Fruit fly (Drosophila melanogaster) whole organism, embryonic: ENCODE data around the gene AstC-R1.

Experiments used
- Antp ChIP-seq: fragments of 200-800 bp; sonication (Bioruptor generic); optimal IDR thresholded peaks from 3 replicates; lab custom pipeline; 2016; ENCODE audit warnings: missing biosample characterization, missing genetic modification characterization
- Asciz ChIP-seq: fragments of 200-800 bp; sonication (Bioruptor generic); optimal IDR thresholded peaks from 2 replicates; lab custom pipeline; 2017; ENCODE audit warnings: missing biosample characterization, mild to moderate bottlenecking, missing genetic modification characterization, missing genetic modification reagents
- Bdp1 ChIP-seq: fragments of 200-800 bp; sonication (Bioruptor generic); optimal IDR thresholded peaks from 3 replicates; lab custom pipeline; 2016; ENCODE audit warnings: missing biosample characterization, missing genetic modification characterization
- CG11696 ChIP-seq: fragments of 200-800 bp; sonication (Bioruptor generic); IDR thresholded peaks from 2 replicates; pipeline ENCODE4 v1.3.6; 2022; ENCODE audit warnings: missing biosample characterization, missing genetic modification characterization
- CG13287 ChIP-seq: fragments of 200-800 bp; sonication (Bioruptor generic); IDR thresholded peaks from 2 replicates; pipeline ENCODE4 v1.3.6; 2022; ENCODE audit warnings: missing biosample characterization, missing genetic modification characterization; ENCODE audit not compliant: partially characterized antibody
- CG15696 ChIP-seq: fragments of 200-800 bp; sonication (Bioruptor generic); optimal IDR thresholded peaks from 2 replicates; lab custom pipeline; 2019; ENCODE audit warnings: missing biosample characterization, mild to moderate bottlenecking, missing genetic modification characterization, moderate library complexity
- CG17568 ChIP-seq: fragments of 200-800 bp; sonication (Bioruptor generic); optimal IDR thresholded peaks from 2 replicates; lab custom pipeline; 2018; ENCODE audit warnings: missing biosample characterization, mild to moderate bottlenecking, missing genetic modification characterization, moderate library complexity
- CG17802 ChIP-seq: fragments of 200-800 bp; sonication (Bioruptor generic); optimal IDR thresholded peaks from 2 replicates; lab custom pipeline; 2018; ENCODE audit warnings: missing biosample characterization, mild to moderate bottlenecking, missing genetic modification characterization, moderate library complexity
- CG1792 ChIP-seq: fragments of 200-800 bp; sonication (Bioruptor generic); optimal IDR thresholded peaks from 2 replicates; lab custom pipeline; 2016; ENCODE audit warnings: missing biosample characterization, missing genetic modification characterization
- CG30403 ChIP-seq: fragments of 200-800 bp; sonication (Bioruptor generic); optimal IDR thresholded peaks from 3 replicates; lab custom pipeline; 2016; ENCODE audit warnings: missing biosample characterization, missing genetic modification characterization
- CG3726 ChIP-seq: fragments of 200-800 bp; sonication (Bioruptor generic); IDR thresholded peaks from 3 replicates; pipeline ENCODE4, ENCODE4 v1.3.6; 2022; ENCODE audit warnings: missing biosample characterization, missing genetic modification characterization
- CG3838 ChIP-seq: fragments of 200-800 bp; sonication (Bioruptor generic); optimal IDR thresholded peaks from 3 replicates; lab custom pipeline; 2016; ENCODE audit warnings: missing biosample characterization, missing genetic modification characterization
- CG6175 ChIP-seq: fragments of 200-800 bp; sonication (Bioruptor generic); IDR thresholded peaks from 3 replicates; pipeline ENCODE4 v1.3.6; 2022; ENCODE audit warnings: missing biosample characterization, missing genetic modification characterization
- CG6689 ChIP-seq: fragments of 200-800 bp; sonication (Bioruptor generic); IDR thresholded peaks from 2 replicates; pipeline ENCODE4 v1.3.6; 2022; ENCODE audit warnings: missing biosample characterization, missing genetic modification characterization
- CG7786 ChIP-seq: fragments of 200-800 bp; sonication (Bioruptor generic); optimal IDR thresholded peaks from 2 replicates; lab custom pipeline; 2016; ENCODE audit warnings: missing biosample characterization, missing genetic modification characterization
- CG8281 ChIP-seq: fragments of 200-800 bp; sonication (Bioruptor generic); optimal IDR thresholded peaks from 2 replicates; lab custom pipeline; 2018; ENCODE audit warnings: missing biosample characterization, mild to moderate bottlenecking, missing genetic modification characterization, moderate library complexity
- CG8765 ChIP-seq: fragments of 200-800 bp; sonication (Bioruptor generic); IDR thresholded peaks from 2 replicates; pipeline ENCODE4 v1.3.6; 2022; ENCODE audit warnings: missing biosample characterization, missing genetic modification characterization
- CoRest ChIP-seq: fragments of 200-800 bp; sonication (Bioruptor generic); optimal IDR thresholded peaks from 3 replicates; lab custom pipeline; 2018; ENCODE audit warnings: missing biosample characterization, mild to moderate bottlenecking, missing genetic modification characterization, moderate library complexity
- Dip3 ChIP-seq: fragments of 200-800 bp; sonication (Bioruptor generic); optimal IDR thresholded peaks from 3 replicates; lab custom pipeline; 2016; ENCODE audit warnings: missing biosample characterization, missing genetic modification characterization
- Ets97D ChIP-seq: fragments of 200-800 bp; sonication (Bioruptor generic); optimal IDR thresholded peaks from 3 replicates; lab custom pipeline; 2016; ENCODE audit warnings: missing biosample characterization, missing genetic modification characterization
- HmgZ ChIP-seq: fragments of 200-800 bp; sonication (Bioruptor generic); optimal IDR thresholded peaks from 2 replicates; lab custom pipeline; 2018; ENCODE audit warnings: missing biosample characterization, mild to moderate bottlenecking, missing genetic modification characterization
- Hr3 ChIP-seq: fragments of 200-800 bp; sonication (Bioruptor generic); optimal IDR thresholded peaks from 3 replicates; lab custom pipeline; 2016; ENCODE audit warnings: missing biosample characterization, missing genetic modification characterization
- Hr39 ChIP-seq: fragments of >200 bp; optimal IDR thresholded peaks from 2 replicates; lab custom pipeline; 2017
- Hr51 ChIP-seq, 2 experiments: fragments of 200-800 bp; sonication (Bioruptor generic); optimal IDR thresholded peaks; 2 replicates in 1 of 2; 3 replicates in 1 of 2; lab custom pipeline; 2016 to 2018; ENCODE audit warnings: missing biosample characterization in 2 of 2, missing genetic modification characterization in 2 of 2, mild to moderate bottlenecking in 1 of 2, moderate library complexity in 1 of 2
- Max ChIP-seq: fragments of 200-800 bp; sonication (Bioruptor generic); optimal IDR thresholded peaks from 2 replicates; lab custom pipeline; 2016; ENCODE audit warnings: missing biosample characterization, mild to moderate bottlenecking, missing genetic modification characterization
- Nf-YC ChIP-seq: fragments of 200-800 bp; optimal IDR thresholded peaks from 3 replicates; lab custom pipeline; 2019; ENCODE audit warnings: missing biosample characterization, mild to moderate bottlenecking, missing genetic modification characterization, moderate library complexity
- NfI ChIP-seq: fragments of 200-800 bp; sonication (Bioruptor generic); optimal IDR thresholded peaks from 3 replicates; lab custom pipeline; 2018; ENCODE audit warnings: missing biosample characterization, mild to moderate bottlenecking, missing genetic modification characterization, moderate library complexity
- Oli ChIP-seq: fragments of 200-800 bp; sonication (Bioruptor generic); optimal IDR thresholded peaks from 2 replicates; lab custom pipeline; 2018; ENCODE audit warnings: missing biosample characterization, mild to moderate bottlenecking, missing genetic modification characterization, moderate library complexity
- Opbp ChIP-seq: fragments of 200-800 bp; sonication (Bioruptor generic); IDR thresholded peaks from 3 replicates; pipeline ENCODE4 v1.3.6; 2022; ENCODE audit warnings: missing biosample characterization, missing genetic modification characterization; ENCODE audit not compliant: partially characterized antibody
- Six4 ChIP-seq: fragments of 200-800 bp; sonication (Bioruptor generic); optimal IDR thresholded peaks from 2 replicates; lab custom pipeline; 2016; ENCODE audit warnings: missing biosample characterization, missing genetic modification characterization
- YL-1 ChIP-seq: fragments of 200-800 bp; sonication (Bioruptor generic); optimal IDR thresholded peaks from 3 replicates; lab custom pipeline; 2017; ENCODE audit warnings: missing biosample characterization, mild to moderate bottlenecking, missing genetic modification characterization
- amos ChIP-seq: fragments of 200-800 bp; sonication (Bioruptor generic); IDR thresholded peaks from 2 replicates; pipeline ENCODE4 v1.3.6; 2022; ENCODE audit warnings: missing biosample characterization, missing genetic modification characterization; ENCODE audit not compliant: partially characterized antibody
- ase ChIP-seq: fragments of 200-800 bp; sonication (Bioruptor generic); IDR thresholded peaks from 3 replicates; pipeline ENCODE4 v1.3.6; 2022; ENCODE audit warnings: missing biosample characterization, missing genetic modification characterization
- croc ChIP-seq: fragments of 200-800 bp; sonication (Bioruptor generic); conservative IDR thresholded peaks from 3 replicates; pipeline ENCODE4 v1.3.6; 2022; ENCODE audit warnings: missing biosample characterization, missing genetic modification characterization
- dan ChIP-seq: fragments of 200-800 bp; sonication (Bioruptor generic); IDR thresholded peaks from 2 replicates; pipeline ENCODE4 v1.3.6; 2022; ENCODE audit warnings: missing biosample characterization, missing genetic modification characterization
- gem ChIP-seq: fragments of 200-800 bp; sonication (Bioruptor generic); optimal IDR thresholded peaks from 2 replicates; lab custom pipeline; 2019; ENCODE audit warnings: missing biosample characterization, mild to moderate bottlenecking, missing genetic modification characterization, moderate library complexity
- gsb ChIP-seq: fragments of 200-800 bp; sonication (Bioruptor generic); IDR thresholded peaks from 2 replicates; pipeline ENCODE4 v1.3.6; 2022; ENCODE audit warnings: missing biosample characterization, missing genetic modification characterization
- knrl ChIP-seq: fragments of 200-800 bp; sonication (Bioruptor generic); IDR thresholded peaks from 3 replicates; pipeline ENCODE4 v1.3.6; 2022; ENCODE audit warnings: missing biosample characterization, missing genetic modification characterization; ENCODE audit not compliant: partially characterized antibody
- luna ChIP-seq: fragments of 200-800 bp; sonication (Bioruptor generic); optimal IDR thresholded peaks from 2 replicates; lab custom pipeline; 2016; ENCODE audit warnings: missing biosample characterization, missing genetic modification characterization
- nerfin-2 ChIP-seq: fragments of 200-800 bp; sonication (Bioruptor generic); IDR thresholded peaks from 2 replicates; pipeline ENCODE4 v1.3.6; 2022; ENCODE audit warnings: missing biosample characterization, missing genetic modification characterization; ENCODE audit not compliant: partially characterized antibody
- p53 ChIP-seq: fragments of 200-800 bp; sonication (Bioruptor generic); optimal IDR thresholded peaks from 2 replicates; lab custom pipeline; 2016; ENCODE audit warnings: missing biosample characterization, missing genetic modification characterization
- pita ChIP-seq: fragments of 200-800 bp; sonication (Bioruptor generic); optimal IDR thresholded peaks from 2 replicates; lab custom pipeline; 2017; ENCODE audit warnings: missing biosample characterization, mild to moderate bottlenecking, missing genetic modification characterization
- pros ChIP-seq: fragments of 200-800 bp; sonication (Bioruptor generic); optimal IDR thresholded peaks from 3 replicates; lab custom pipeline; 2019; ENCODE audit warnings: missing biosample characterization, mild to moderate bottlenecking, missing genetic modification characterization, moderate library complexity
- sc ChIP-seq, 3 experiments: fragments of >200 bp in 2 of 3; fragments of 200-800 bp in 1 of 3; sonication (Bioruptor generic) in 1 of 3; optimal IDR thresholded peaks; 2 replicates in 2 of 3; 3 replicates in 1 of 3; lab custom pipeline; 2017; ENCODE audit warnings: mild to moderate bottlenecking in 1 of 3, missing biosample characterization in 1 of 3, missing genetic modification characterization in 1 of 3, missing genetic modification reagents in 1 of 3
- sima ChIP-seq: fragments of 200-800 bp; sonication (Bioruptor generic); optimal IDR thresholded peaks from 2 replicates; lab custom pipeline; 2016; ENCODE audit warnings: missing biosample characterization, missing genetic modification characterization
- so ChIP-seq: fragments of 200-800 bp; sonication (Bioruptor generic); IDR thresholded peaks from 3 replicates; pipeline ENCODE4 v1.3.6; 2022; ENCODE audit warnings: missing biosample characterization, missing genetic modification characterization
- tap ChIP-seq: fragments of 200-800 bp; optimal IDR thresholded peaks from 3 replicates; lab custom pipeline; 2019; ENCODE audit warnings: missing biosample characterization, mild to moderate bottlenecking, missing genetic modification characterization, moderate library complexity
- tin ChIP-seq: fragments of 200-800 bp; sonication (Bioruptor generic); optimal IDR thresholded peaks from 3 replicates; lab custom pipeline; 2016; ENCODE audit warnings: missing biosample characterization, missing genetic modification characterization
- tio ChIP-seq: fragments of 200-800 bp; sonication (Bioruptor generic); optimal IDR thresholded peaks from 2 replicates; lab custom pipeline; 2017; ENCODE audit warnings: missing biosample characterization, missing genetic modification characterization, inconsistent platforms
- tx ChIP-seq: fragments of 200-800 bp; sonication (Bioruptor generic); optimal IDR thresholded peaks from 2 replicates; lab custom pipeline; 2016; ENCODE audit warnings: missing biosample characterization, missing genetic modification characterization

AstC-R1 gene

dm6 chr3L:18617893-18618577, 58.0 kb downstream of the AstC-R1 start, which contains the start of the genes CG13380 and CG4174 (continued):
- TF ChIP-seq CG7786 (GFP tag; lab: Kevin White, UChicago) (no peak), dan (GFP tag; lab: Robert Waterston, UW) (no peak), CG1792 (GFP tag; lab: Kevin White, UChicago) (no peak), CG17802 (tag; lab: Kevin White, UChicago) (no peak), CoRest (tag; lab: Kevin White, UChicago) (no peak), Dip3 (GFP tag; lab: Kevin White, UChicago) (no peak), CG3838 (no peak), tap (tag; lab: Kevin White, UChicago) (no peak), Hr51 (GFP tag; optimal IDR thresholded peaks at IDR 0.05; lab: Kevin White, UChicago) (no peak), Hr3 (GFP tag; lab: Kevin White, UChicago) (no peak), knrl (peak; percentile 73), amos (GFP tag; lab: Robert Waterston, UW) (peak; percentile 90), Asciz (GFP tag; lab: Kevin White, UChicago) (no peak), pita (GFP tag; lab: Kevin White, UChicago) (peak; percentile 84), CG11696 (GFP tag; lab: Robert Waterston, UW) (no peak), Ets97D (GFP tag; lab: Kevin White, UChicago) (peak; percentile 25), croc (GFP tag; lab: Robert Waterston, UW) (no peak), CG8281 (no peak), tin (GFP tag; lab: Kevin White, UChicago) (no peak), tx (GFP tag; lab: Kevin White, UChicago) (no peak), p53 (GFP tag; lab: Kevin White, UChicago) (peak; percentile 36), CG6175 (no peak), tio (GFP tag; lab: Kevin White, UChicago) (no peak), CG8765 (no peak; the same call in 1 of the 2 replicates), pros (no peak), CG15696 (tag; lab: Kevin White, UChicago) (no peak), CG30403 (GFP tag; lab: Kevin White, UChicago) (no peak), ase (no peak), CG13287 (peak; percentile 69), CG6689 (no peak), Max (GFP tag; lab: Kevin White, UChicago) (no peak), HmgZ (tag; lab: Kevin White, UChicago) (peak; percentile 68), Hr39 (lab: Kevin White, UChicago) (no peak), NfI (GFP tag; lab: Kevin White, UChicago) (no peak), so (GFP tag; lab: Robert Waterston, UW) (no peak), Oli (tag; lab: Kevin White, UChicago) (no peak), Opbp (GFP tag; lab: Robert Waterston, UW) (peak; percentile 93), sima (no peak), CG17568 (GFP tag; lab: Kevin White, UChicago) (no peak), sc (optimal IDR thresholded peaks at IDR 0.05; lab: Kevin White, UChicago) (no peak), sc (GFP tag; optimal IDR thresholded peaks at IDR 0.05; lab: Kevin White, UChicago) (no peak), Bdp1 (GFP tag; lab: Kevin White, UChicago) (peak; percentile 100), luna (GFP tag; lab: Kevin White, UChicago) (no peak), gsb (GFP tag; lab: Robert Waterston, UW) (no peak), YL-1 (no peak), Antp (GFP tag; lab: Kevin White, UChicago) (no peak), gem (no peak), CG3726 (GFP tag; lab: Robert Waterston, UW) (no peak), Six4 (GFP tag; lab: Kevin White, UChicago) (no peak), Nf-YC (tag; lab: Kevin White, UChicago) (no peak), nerfin-2 (GFP tag; lab: Robert Waterston, UW) (peak; percentile 95)
